Fruit fly (Drosophila melanogaster) whole organism, embryonic: Measurements from ENCODE around the gene kraken.
A peak's percentile ranks its signal among the peaks of the same experiment; 100 is the strongest.

Experiments
- emc ChIP-seq: fragments of 200-800 bp; sonication (Bioruptor generic); optimal IDR thresholded peaks from 2 replicates; lab custom pipeline; 2016; ENCODE audit warnings: missing biosample characterization, missing genetic modification characterization
- ham ChIP-seq: fragments of 200-800 bp; sonication (Bioruptor generic); IDR thresholded peaks from 2 replicates; pipeline ENCODE4 v1.3.6; 2022; ENCODE audit warnings: missing biosample characterization, missing genetic modification characterization

dm6 chr2L:825768-826263, 26.8 kb upstream of the kraken start, which contains the start of the genes CG3862 and dock:
- TF ChIP-seq ham: no peak
- TF ChIP-seq emc (GFP tag; lab: Kevin White, UChicago): peak; percentile 33
